Fruit fly (Drosophila melanogaster): ENCODE measurements around the gene CG14551.
A peak's percentile ranks its signal among the peaks of the same experiment; 100 is the strongest.

CG14551 gene

DNA sequence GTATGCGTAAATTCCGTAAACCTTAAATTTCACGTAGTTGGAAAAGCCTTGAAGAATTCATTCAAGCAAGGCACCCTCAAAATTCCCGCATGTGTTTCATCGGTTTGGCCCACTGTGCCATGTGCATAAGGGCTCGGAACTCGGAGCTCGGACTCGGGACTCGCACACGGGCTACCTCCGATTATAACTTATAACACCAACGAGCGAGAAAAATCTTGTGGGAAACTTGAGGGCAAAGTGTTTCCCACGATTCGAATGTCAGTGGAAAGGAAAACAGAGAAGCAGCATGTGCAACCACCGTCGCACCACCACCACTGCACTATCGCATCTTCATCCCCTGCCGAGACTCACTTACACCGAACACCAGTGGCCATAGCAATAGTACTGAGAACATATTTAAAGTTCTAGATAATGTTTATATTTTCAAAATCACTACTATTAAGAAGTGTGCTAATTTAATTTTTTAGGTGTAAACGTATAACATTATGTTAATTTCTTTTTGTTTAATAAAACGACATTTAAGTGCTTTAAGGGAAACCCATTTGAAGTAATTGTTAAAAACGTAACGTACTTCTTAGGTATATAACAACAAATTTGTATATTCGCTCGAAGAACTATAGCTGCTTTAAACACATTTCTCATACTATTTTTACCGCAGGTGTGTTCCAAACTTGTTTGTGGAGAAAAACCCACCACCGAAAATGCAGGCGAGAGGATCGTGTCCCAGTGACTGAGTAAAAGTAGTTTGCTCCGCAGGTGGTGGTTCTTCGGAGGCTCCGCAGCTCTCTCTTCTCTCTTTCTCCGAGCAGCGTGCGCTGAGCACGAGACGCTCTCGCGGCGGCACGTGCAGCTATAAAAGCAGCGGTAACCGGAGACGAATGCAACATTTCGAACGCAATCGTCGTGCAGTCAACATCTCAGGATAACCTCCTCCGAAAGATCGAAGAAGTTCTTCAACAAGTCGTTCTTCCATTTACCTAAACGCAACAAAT, 26.4 kb downstream of the CG14551 start (continued):
- TF ChIP-seq ap (GFP tag; IDR thresholded peaks at IDR 0.05) (peak; percentile 71), Sox100B (GFP tag; optimal IDR thresholded peaks at IDR 0.05) (peak; percentile 96), CG10543 (GFP tag; optimal IDR thresholded peaks at IDR 0.05) (peak; percentile 62), bowl (GFP tag; IDR thresholded peaks at IDR 0.05) (no peak), pita (GFP tag; optimal IDR thresholded peaks at IDR 0.05) (no peak), Sry-δ (GFP tag; optimal IDR thresholded peaks at IDR 0.05) (no peak), CG12744 (GFP tag; optimal IDR thresholded peaks at IDR 0.05) (peak; percentile 49), dysf (GFP tag; IDR thresholded peaks at IDR 0.05) (peak; percentile 74; the same call in 2 of the 3 replicates), Elba2 (GFP tag; optimal IDR thresholded peaks at IDR 0.05) (peak; percentile 51), CG30020 (tag; optimal IDR thresholded peaks at IDR 0.05) (peak; percentile 88), Hand (GFP tag; optimal IDR thresholded peaks at IDR 0.05) (peak; percentile 12), lbe (GFP tag; optimal IDR thresholded peaks at IDR 0.05) (peak; percentile 71), br (optimal IDR thresholded peaks at IDR 0.05) (no peak), stc (GFP tag; IDR thresholded peaks at IDR 0.05) (0 out of 2 replicates have a peak, but pooled peaks have one; percentile 38), fd3F (GFP tag; optimal IDR thresholded peaks at IDR 0.05) (no peak), ab (GFP tag; optimal IDR thresholded peaks at IDR 0.05) (no peak), tin (GFP tag; optimal IDR thresholded peaks at IDR 0.05) (peak; percentile 77), Six4 (GFP tag; optimal IDR thresholded peaks at IDR 0.05) (peak; percentile 74), gsb-n (tag; optimal IDR thresholded peaks at IDR 0.05) (peak; percentile 97), al (GFP tag; IDR thresholded peaks at IDR 0.05) (no peak), CG6689 (GFP tag; IDR thresholded peaks at IDR 0.05) (peak; percentile 80), disco-r (GFP tag; optimal IDR thresholded peaks at IDR 0.05) (peak; percentile 50), CG12236 (GFP tag; optimal IDR thresholded peaks at IDR 0.05) (peak; percentile 83), CG14860 (GFP tag; IDR thresholded peaks at IDR 0.05; ENCODE audit: partially characterized antibody) (0 out of 3 replicates have a peak, but pooled peaks have one; percentile 33), gce (GFP tag; IDR thresholded peaks at IDR 0.05) (no peak; the same call in 2 of the 3 replicates), Bteb2 (GFP tag; optimal IDR thresholded peaks at IDR 0.05) (no peak), CG7987 (GFP tag; optimal IDR thresholded peaks at IDR 0.05) (peak; percentile 31), Drgx (GFP tag; IDR thresholded peaks at IDR 0.05) (peak; percentile 25; the same call in 1 of the 2 replicates), Jarid2 (GFP tag; optimal IDR thresholded peaks at IDR 0.05) (peak; percentile 63), CG34224 (GFP tag; IDR thresholded peaks at IDR 0.05; ENCODE audit: partially characterized antibody) (no peak), CG34376 (GFP tag; optimal IDR thresholded peaks at IDR 0.05) (no peak), CG4820 (GFP tag; optimal IDR thresholded peaks at IDR 0.05) (peak; percentile 88), esg (GFP tag; conservative IDR thresholded peaks at IDR 0.05) (peak; percentile 59), zf30C (GFP tag; optimal IDR thresholded peaks at IDR 0.05) (no peak), CG7372 (GFP tag; IDR thresholded peaks at IDR 0.05) (0 out of 2 replicates have a peak, but pooled peaks have one; percentile 13), phol (tag; optimal IDR thresholded peaks at IDR 0.05) (peak; percentile 97), CG8281 (tag; optimal IDR thresholded peaks at IDR 0.05) (peak; percentile 77), NfI (GFP tag; optimal IDR thresholded peaks at IDR 0.05) (peak; percentile 61), da (GFP tag; optimal IDR thresholded peaks at IDR 0.05) (peak; percentile 22), CG15601 (tag; optimal IDR thresholded peaks at IDR 0.05) (peak; percentile 97), zen2 (GFP tag; IDR thresholded peaks at IDR 0.05; ENCODE audit: partially characterized antibody) (0 out of 3 replicates have a peak, but pooled peaks have one; percentile 9), CG12942 (GFP tag; optimal IDR thresholded peaks at IDR 0.05) (peak; percentile 30), CG31365 (tag; optimal IDR thresholded peaks at IDR 0.05) (peak; percentile 25), CG10366 (GFP tag; IDR thresholded peaks at IDR 0.05) (no peak; the same call in 1 of the 2 replicates), seq (GFP tag; IDR thresholded peaks at IDR 0.05) (peak; percentile 49), CG32772 (GFP tag; IDR thresholded peaks at IDR 0.05) (peak; percentile 61), CG10565 (GFP tag; optimal IDR thresholded peaks at IDR 0.05) (peak; percentile 17), hkb (optimal IDR thresholded peaks at IDR 0.05) (no peak), hkb (GFP tag; IDR thresholded peaks at IDR 0.05) (no peak; the same call in 1 of the 2 replicates)

Measured in whole organism, embryonic.